Worm (Caenorhabditis elegans): ENCODE measurements around the gene srh-265.

DNA sequence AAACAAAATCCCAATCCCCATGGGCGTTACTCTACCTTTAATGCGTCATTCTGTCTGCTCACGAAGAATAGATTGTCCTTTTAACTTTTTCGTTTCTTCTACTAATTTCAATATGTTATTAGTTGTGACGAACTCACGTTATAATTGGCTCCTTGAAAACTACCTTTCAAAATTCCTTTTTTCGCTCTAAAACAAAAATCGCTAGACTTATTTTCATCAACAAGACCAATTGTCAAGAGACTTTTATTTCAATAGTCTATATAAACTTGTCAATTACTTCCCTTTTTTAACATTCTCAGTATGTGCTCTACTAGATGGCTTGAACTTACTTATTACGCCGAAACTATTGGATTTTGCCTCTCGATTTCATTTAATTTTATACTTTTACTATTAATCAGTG is 31.3 kb upstream of the srh-265 start, which contains the start of gene str-102:
- TF ChIP-seq eyg-1 (tag; optimal IDR thresholded peaks at IDR 0.05), result no peak
- TF ChIP-seq pros-1 (tag; optimal IDR thresholded peaks at IDR 0.05), result no peak
- no peak for TF ChIP-seq ceh-2 (tag; optimal IDR thresholded peaks at IDR 0.05)
- TF ChIP-seq ceh-45 (GFP tag; IDR thresholded peaks at IDR 0.05), result no peak
- TF ChIP-seq syd-9 (tag; optimal IDR thresholded peaks at IDR 0.05), result no peak
- TF ChIP-seq nhr-11 (tag; optimal IDR thresholded peaks at IDR 0.05), result no peak
- TF ChIP-seq rnt-1 (tag; optimal IDR thresholded peaks at IDR 0.05), result no peak
- TF ChIP-seq pqm-1 (tag; optimal IDR thresholded peaks at IDR 0.05), result no peak
- TF ChIP-seq hlh-8 (tag; optimal IDR thresholded peaks at IDR 0.05), result no peak

All from whole organism, late embryonic.